Fruit fly (Drosophila melanogaster) whole organism, embryonic: ENCODE measurements around the gene Herc4.

Source experiments
- Atf6 ChIP-seq: fragments of 200-800 bp; sonication (Bioruptor generic); IDR thresholded peaks from 2 replicates; pipeline ENCODE4 v1.3.6; 2022; ENCODE audit warnings: missing biosample characterization, missing genetic modification characterization
- CG10431 ChIP-seq: fragments of 200-800 bp; sonication (Bioruptor generic); optimal IDR thresholded peaks from 3 replicates; lab custom pipeline; 2018; ENCODE audit warnings: missing biosample characterization, mild to moderate bottlenecking, missing genetic modification characterization
- CG10979 ChIP-seq: fragments of 200-800 bp; sonication (Bioruptor generic); optimal IDR thresholded peaks from 2 replicates; lab custom pipeline; 2018; ENCODE audit warnings: missing biosample characterization, mild to moderate bottlenecking, missing genetic modification characterization, moderate library complexity
- CG11247 ChIP-seq: fragments of 200-800 bp; sonication (Bioruptor generic); IDR thresholded peaks from 2 replicates; pipeline ENCODE4 v1.3.6; 2022; ENCODE audit warnings: missing biosample characterization, missing genetic modification characterization
- CG13624 ChIP-seq: fragments of 200-800 bp; sonication (Bioruptor generic); optimal IDR thresholded peaks from 2 replicates; lab custom pipeline; 2016; ENCODE audit warnings: missing biosample characterization, missing genetic modification characterization
- CG15269 ChIP-seq: fragments of 200-800 bp; sonication (Bioruptor generic); optimal IDR thresholded peaks from 2 replicates; lab custom pipeline; 2018; ENCODE audit warnings: missing biosample characterization, mild to moderate bottlenecking, missing genetic modification characterization, moderate library complexity
- CG15479 ChIP-seq: fragments of 200-800 bp; sonication (Bioruptor generic); optimal IDR thresholded peaks from 3 replicates; lab custom pipeline; 2019; ENCODE audit warnings: missing biosample characterization, mild to moderate bottlenecking, missing genetic modification characterization, moderate library complexity
- CG17385 ChIP-seq: fragments of 200-800 bp; sonication (Bioruptor generic); optimal IDR thresholded peaks from 3 replicates; lab custom pipeline; 2018; ENCODE audit warnings: missing biosample characterization, mild to moderate bottlenecking, missing genetic modification characterization
- CG18011 ChIP-seq: fragments of 200-800 bp; sonication (Bioruptor generic); optimal IDR thresholded peaks from 2 replicates; lab custom pipeline; 2017; ENCODE audit warnings: missing biosample characterization, missing genetic modification characterization, mild to moderate bottlenecking, moderate library complexity, missing genotype
- CG2199 ChIP-seq: fragments of 200-800 bp; sonication (Bioruptor generic); IDR thresholded peaks from 3 replicates; pipeline ENCODE4 v1.3.6; 2022; ENCODE audit warnings: missing biosample characterization, missing genetic modification characterization
- CG31441 ChIP-seq: fragments of 200-800 bp; sonication (Bioruptor generic); IDR thresholded peaks from 2 replicates; pipeline ENCODE4 v1.3.6; 2022; ENCODE audit warnings: missing biosample characterization, missing genetic modification characterization
- CG3726 ChIP-seq: fragments of 200-800 bp; sonication (Bioruptor generic); IDR thresholded peaks from 3 replicates; pipeline ENCODE4, ENCODE4 v1.3.6; 2022; ENCODE audit warnings: missing biosample characterization, missing genetic modification characterization
- CG4707 ChIP-seq: fragments of 200-800 bp; sonication (Bioruptor generic); optimal IDR thresholded peaks from 2 replicates; lab custom pipeline; 2018; ENCODE audit warnings: missing biosample characterization, mild to moderate bottlenecking, missing genetic modification characterization, moderate library complexity
- CG4820 ChIP-seq: fragments of 200-800 bp; sonication (Bioruptor generic); optimal IDR thresholded peaks from 3 replicates; lab custom pipeline; 2016; ENCODE audit warnings: missing biosample characterization, missing genetic modification characterization
- CG5245 ChIP-seq: fragments of 200-800 bp; sonication (Bioruptor generic); optimal IDR thresholded peaks from 3 replicates; lab custom pipeline; 2016; ENCODE audit warnings: missing biosample characterization, missing genetic modification characterization
- CG7556 ChIP-seq: fragments of 200-800 bp; sonication (Bioruptor generic); optimal IDR thresholded peaks from 2 replicates; lab custom pipeline; 2017; ENCODE audit warnings: missing biosample characterization, mild to moderate bottlenecking, missing genetic modification characterization
- CG8924 ChIP-seq: fragments of 200-800 bp; optimal IDR thresholded peaks from 3 replicates; lab custom pipeline; 2019; ENCODE audit warnings: missing biosample characterization, mild to moderate bottlenecking, missing genetic modification characterization, moderate library complexity
- CG9437 ChIP-seq: fragments of 200-800 bp; sonication (Bioruptor generic); optimal IDR thresholded peaks from 2 replicates; lab custom pipeline; 2018; ENCODE audit warnings: missing biosample characterization, mild to moderate bottlenecking, missing genetic modification characterization
- Dbx ChIP-seq: fragments of 200-800 bp; sonication (Bioruptor generic); IDR thresholded peaks from 3 replicates; pipeline ENCODE4 v1.3.6; 2022; ENCODE audit warnings: missing biosample characterization, missing genetic modification characterization
- Dfd ChIP-seq, 2 experiments: fragments of >200 bp; optimal IDR thresholded peaks; 2 replicates each; lab custom pipeline; 2017; ENCODE audit warnings: missing biosample characterization in 2 of 2, missing genetic modification characterization in 2 of 2
- E2f2 ChIP-seq: fragments of 200-800 bp; sonication (Bioruptor generic); IDR thresholded peaks from 2 replicates; pipeline ENCODE4 v1.3.6; 2022; ENCODE audit warnings: missing biosample characterization, missing genetic modification characterization
- Ets65A ChIP-seq: fragments of 200-800 bp; sonication (Bioruptor generic); peaks from one replicate; lab custom pipeline; 2016; ENCODE audit warnings: missing biosample characterization, missing genetic modification characterization
- Gug ChIP-seq: fragments of 200-800 bp; sonication (Bioruptor generic); IDR thresholded peaks from 4 replicates; pipeline ENCODE4 v1.3.6; 2022; ENCODE audit warnings: missing biosample characterization, missing genetic modification characterization
- H15 ChIP-seq: fragments of 200-800 bp; sonication (Bioruptor generic); IDR thresholded peaks from 3 replicates; pipeline ENCODE4 v1.3.6; 2022; ENCODE audit warnings: missing biosample characterization, missing genetic modification characterization
- Myb ChIP-seq: fragments of 200-800 bp; sonication (Bioruptor generic); optimal IDR thresholded peaks from 2 replicates; lab custom pipeline; 2016; ENCODE audit warnings: missing biosample characterization, missing genetic modification characterization
- NC2β ChIP-seq: fragments of 200-800 bp; sonication (Bioruptor generic); optimal IDR thresholded peaks from 2 replicates; lab custom pipeline; 2016; ENCODE audit warnings: missing biosample characterization, missing genetic modification characterization
- Rfx ChIP-seq: fragments of 200-800 bp; sonication (Bioruptor generic); IDR thresholded peaks from 2 replicates; pipeline ENCODE4 v1.3.6; 2022; ENCODE audit warnings: missing biosample characterization, missing genetic modification characterization
- Spps ChIP-seq: fragments of 200-800 bp; sonication (Bioruptor generic); optimal IDR thresholded peaks from 2 replicates; lab custom pipeline; 2018; ENCODE audit warnings: missing biosample characterization, mild to moderate bottlenecking, missing genetic modification characterization
- amos ChIP-seq: fragments of 200-800 bp; sonication (Bioruptor generic); IDR thresholded peaks from 2 replicates; pipeline ENCODE4 v1.3.6; 2022; ENCODE audit warnings: missing biosample characterization, missing genetic modification characterization; ENCODE audit not compliant: partially characterized antibody
- aop ChIP-seq: fragments of 200-800 bp; sonication (Bioruptor generic); IDR thresholded peaks from 2 replicates; pipeline ENCODE4 v1.3.6; 2022; ENCODE audit warnings: missing biosample characterization, missing genetic modification characterization
- bcd ChIP-seq: fragments of 200-800 bp; sonication (Bioruptor generic); optimal IDR thresholded peaks from 2 replicates; lab custom pipeline; 2017; ENCODE audit warnings: missing biosample characterization, mild to moderate bottlenecking, missing genetic modification characterization
- br ChIP-seq: fragments of >200 bp; optimal IDR thresholded peaks from 2 replicates; lab custom pipeline; 2017
- crol ChIP-seq: fragments of 200-800 bp; sonication (Bioruptor generic); IDR thresholded peaks from 2 replicates; pipeline ENCODE4 v1.3.6; 2022; ENCODE audit warnings: missing biosample characterization, missing genetic modification characterization
- fd102C ChIP-seq: fragments of 200-800 bp; sonication (Bioruptor generic); optimal IDR thresholded peaks from 2 replicates; lab custom pipeline; 2018; ENCODE audit warnings: missing biosample characterization, mild to moderate bottlenecking, missing genetic modification characterization, moderate library complexity
- fd64A ChIP-seq: fragments of 200-800 bp; sonication (Bioruptor generic); optimal IDR thresholded peaks from 3 replicates; lab custom pipeline; 2018; ENCODE audit warnings: missing biosample characterization, mild to moderate bottlenecking, missing genetic modification characterization
- gro ChIP-seq: fragments of 200-800 bp; sonication (Bioruptor generic); optimal IDR thresholded peaks from 2 replicates; lab custom pipeline; 2016; ENCODE audit warnings: missing biosample characterization, missing genetic modification characterization
- h ChIP-seq: fragments of >200 bp; optimal IDR thresholded peaks from 2 replicates; lab custom pipeline; 2017
- kay ChIP-seq: fragments of 200-800 bp; sonication (Bioruptor generic); optimal IDR thresholded peaks from 2 replicates; lab custom pipeline; 2016; ENCODE audit warnings: missing biosample characterization, missing genetic modification characterization
- knrl ChIP-seq: fragments of 200-800 bp; sonication (Bioruptor generic); IDR thresholded peaks from 3 replicates; pipeline ENCODE4 v1.3.6; 2022; ENCODE audit warnings: missing biosample characterization, missing genetic modification characterization; ENCODE audit not compliant: partially characterized antibody
- mam ChIP-seq: fragments of 200-800 bp; sonication (Bioruptor generic); optimal IDR thresholded peaks from 3 replicates; lab custom pipeline; 2016; ENCODE audit warnings: missing biosample characterization, missing genetic modification characterization
- oc ChIP-seq: fragments of 200-800 bp; sonication (Bioruptor generic); optimal IDR thresholded peaks from 2 replicates; lab custom pipeline; 2018; ENCODE audit warnings: missing biosample characterization, mild to moderate bottlenecking, missing genetic modification characterization, moderate library complexity
- pan ChIP-seq, 4 experiments: fragments of >200 bp in 3 of 4; fragments of 200-800 bp in 1 of 4; sonication (Bioruptor generic) in 1 of 4; optimal IDR thresholded peaks in 3 of 4; IDR thresholded peaks in 1 of 4; 2 replicates each; pipeline versions ENCODE4 v1.3.6 to Lab custom; 2017 to 2022; ENCODE audit warnings: missing biosample characterization in 2 of 4, missing genetic modification characterization in 2 of 4, mixed read lengths in 1 of 4
- peb ChIP-seq: fragments of 200-800 bp; sonication (Bioruptor generic); IDR thresholded peaks from 2 replicates; pipeline ENCODE4 v1.3.6; 2022; ENCODE audit warnings: missing biosample characterization, missing genetic modification characterization
- pita ChIP-seq: fragments of 200-800 bp; sonication (Bioruptor generic); optimal IDR thresholded peaks from 2 replicates; lab custom pipeline; 2017; ENCODE audit warnings: missing biosample characterization, mild to moderate bottlenecking, missing genetic modification characterization
- ro ChIP-seq: fragments of 200-800 bp; sonication (Bioruptor generic); IDR thresholded peaks from 2 replicates; pipeline ENCODE4 v1.3.6; 2022; ENCODE audit warnings: missing biosample characterization, missing genetic modification characterization
- sc ChIP-seq, 3 experiments: fragments of >200 bp in 2 of 3; fragments of 200-800 bp in 1 of 3; sonication (Bioruptor generic) in 1 of 3; optimal IDR thresholded peaks; 2 replicates in 2 of 3; 3 replicates in 1 of 3; lab custom pipeline; 2017; ENCODE audit warnings: mild to moderate bottlenecking in 1 of 3, missing biosample characterization in 1 of 3, missing genetic modification characterization in 1 of 3, missing genetic modification reagents in 1 of 3
- sd ChIP-seq: fragments of 200-800 bp; sonication (Bioruptor generic); optimal IDR thresholded peaks from 3 replicates; lab custom pipeline; 2018; ENCODE audit warnings: missing biosample characterization, mild to moderate bottlenecking, missing genetic modification characterization, moderate library complexity
- slbo ChIP-seq: fragments of 200-800 bp; sonication (Bioruptor generic); IDR thresholded peaks from 2 replicates; pipeline ENCODE4 v1.3.6; 2022; ENCODE audit warnings: missing biosample characterization, missing genetic modification characterization
- slou ChIP-seq: fragments of 200-800 bp; sonication (Bioruptor generic); optimal IDR thresholded peaks from 3 replicates; lab custom pipeline; 2016; ENCODE audit warnings: missing biosample characterization, missing genetic modification characterization
- sr ChIP-seq: fragments of 200-800 bp; sonication (Bioruptor generic); IDR thresholded peaks from 3 replicates; pipeline ENCODE4 v1.3.6; 2022; ENCODE audit warnings: missing biosample characterization, missing genetic modification characterization
- zfh2 ChIP-seq: fragments of 200-800 bp; sonication (Bioruptor generic); optimal IDR thresholded peaks from 2 replicates; lab custom pipeline; 2016; ENCODE audit warnings: missing biosample characterization, missing genetic modification characterization

Herc4 gene

DNA sequence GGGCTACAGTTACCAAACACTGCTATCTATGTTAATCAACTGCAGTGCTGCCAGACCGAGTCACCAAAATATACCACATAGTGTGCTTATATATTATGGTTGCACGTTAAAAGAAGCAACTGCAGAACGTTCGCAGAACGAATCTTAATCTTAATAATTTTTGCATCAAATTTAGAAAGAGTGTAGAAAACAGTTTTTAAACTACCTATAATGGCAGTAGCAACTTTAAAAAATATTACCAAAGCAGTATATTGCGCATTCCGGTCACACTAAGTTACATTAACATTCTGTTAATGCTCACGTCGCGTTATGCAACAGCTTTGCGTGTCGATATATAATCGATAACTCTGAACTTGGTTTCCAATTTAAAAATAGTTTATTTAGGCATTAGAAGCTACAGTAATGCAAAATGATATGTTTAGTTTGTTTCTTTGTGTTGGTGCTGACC is 28.7 kb downstream of the Herc4 start, which contains the start of gene indra (continued):
- TF ChIP-seq CG13624 (GFP tag; lab: Kevin White, UChicago) (peak; percentile 76), CG18011 (GFP tag; lab: Kevin White, UChicago) (peak; percentile 78), CG8924 (peak; percentile 55), CG15269 (no peak), zfh2 (GFP tag; lab: Kevin White, UChicago) (peak; percentile 74), NC2β (GFP tag; lab: Kevin White, UChicago) (peak; percentile 67), sc (optimal IDR thresholded peaks at IDR 0.05; lab: Kevin White, UChicago) (no peak), sc (GFP tag; optimal IDR thresholded peaks at IDR 0.05; lab: Kevin White, UChicago) (no peak), peb (GFP tag; lab: Robert Waterston, UW) (no peak), fd64A (no peak), crol (GFP tag; lab: Robert Waterston, UW) (no peak), CG4707 (GFP tag; lab: Kevin White, UChicago) (no peak), CG2199 (GFP tag; lab: Robert Waterston, UW) (no peak), h (lab: Kevin White, UChicago) (no peak), H15 (GFP tag; lab: Robert Waterston, UW) (no peak), pan (optimal IDR thresholded peaks at IDR 0.05; lab: Kevin White, UChicago) (no peak), pan (GFP tag; optimal IDR thresholded peaks at IDR 0.05 in 1 of 2, IDR thresholded peaks at IDR 0.05 in 1 of 2) (no peak), sd (tag; lab: Kevin White, UChicago) (no peak), Gug (no peak), slou (GFP tag; lab: Kevin White, UChicago) (peak; percentile 9), gro (GFP tag; lab: Kevin White, UChicago) (peak; percentile 37), CG10979 (tag; lab: Kevin White, UChicago) (peak; percentile 21), pita (no peak), E2f2 (GFP tag; lab: Robert Waterston, UW) (peak; percentile 77), CG10431 (GFP tag; lab: Kevin White, UChicago) (no peak), knrl (GFP tag; lab: Robert Waterston, UW) (peak; percentile 33; the same call in 1 of the 3 replicates), CG15479 (GFP tag; lab: Kevin White, UChicago) (peak; percentile 39), CG7556 (GFP tag; lab: Kevin White, UChicago) (peak; percentile 23), fd102C (GFP tag; lab: Kevin White, UChicago) (no peak), CG4820 (GFP tag; lab: Kevin White, UChicago) (peak; percentile 36), bcd (GFP tag; lab: Kevin White, UChicago) (no peak), amos (GFP tag; lab: Robert Waterston, UW) (peak; percentile 58; the same call in 1 of the 2 replicates), CG17385 (GFP tag; lab: Kevin White, UChicago) (peak; percentile 46), kay (GFP tag; lab: Kevin White, UChicago) (peak; percentile 37), Atf6 (GFP tag; lab: Robert Waterston, UW) (peak; percentile 44; the same call in 1 of the 2 replicates), Dfd (GFP tag; optimal IDR thresholded peaks at IDR 0.05; lab: Kevin White, UChicago) (no peak), Rfx (GFP tag; lab: Robert Waterston, UW) (peak; percentile 63; the same call in 1 of the 2 replicates), Ets65A (peak; percentile 85), Myb (GFP tag; lab: Kevin White, UChicago) (peak; percentile 71), CG31441 (no peak; the same call in 1 of the 2 replicates), Spps (no peak), sr (no peak), slbo (GFP tag; lab: Robert Waterston, UW) (peak; percentile 59), CG5245 (peak; percentile 37), aop (GFP tag; lab: Robert Waterston, UW) (no peak), ro (GFP tag; lab: Robert Waterston, UW) (no peak), oc (tag; lab: Kevin White, UChicago) (no peak), CG11247 (GFP tag; lab: Robert Waterston, UW) (peak; percentile 31; the same call in 1 of the 2 replicates), br (no peak), CG9437 (peak; percentile 96), mam (GFP tag; lab: Kevin White, UChicago) (peak; percentile 52), CG3726 (no peak), Dbx (GFP tag; lab: Robert Waterston, UW) (peak; percentile 46; the same call in 1 of the 3 replicates)
